Worm (Caenorhabditis elegans) whole organism, L4 larva: ENCODE data around the gene pmt-1.
A peak's percentile ranks its signal among the peaks of the same experiment; 100 is the strongest.

Experiments
- T20F7.1 ChIP-seq: fragments of 200-800 bp; sonication (Bioruptor generic); optimal IDR thresholded peaks from 2 replicates; lab custom pipeline; 2018; ENCODE audit warnings: mild to moderate bottlenecking, missing genetic modification characterization, missing compliant biosample characterization
- T26A8.4 ChIP-seq: fragments of 200-800 bp; sonication (Bioruptor generic); IDR thresholded peaks from 2 replicates; pipeline ENCODE4 v1.3.6; 2022; ENCODE audit warnings: missing genetic modification characterization, missing compliant biosample characterization
- Y105C5A.15 ChIP-seq: fragments of 200-800 bp; sonication (Bioruptor generic); IDR thresholded peaks from 2 replicates; pipeline ENCODE4 v1.3.6; 2022; ENCODE audit warnings: missing genetic modification characterization, missing compliant biosample characterization
- Y48G9A.11 ChIP-seq: fragments of 200-800 bp; sonication (Bioruptor generic); IDR thresholded peaks from 2 replicates; pipeline ENCODE4 v1.3.6; 2022; ENCODE audit warnings: missing genetic modification reagents, missing genetic modification characterization, missing compliant biosample characterization
- Y5F2A.4 ChIP-seq: fragments of 200-800 bp; sonication (Bioruptor generic); optimal IDR thresholded peaks from 2 replicates; lab custom pipeline; 2018; ENCODE audit warnings: mild to moderate bottlenecking, missing genetic modification characterization, missing compliant biosample characterization
- aha-1 ChIP-seq: fragments of 150-350 bp; peaks from one replicate; lab custom pipeline; 2014; ENCODE audit warnings: missing biosample characterization, missing genetic modification characterization
- aly-2 ChIP-seq: sonication (generic microtip); optimal IDR thresholded peaks from 2 replicates; lab custom pipeline; 2018; ENCODE audit warnings: missing biosample characterization, missing genetic modification characterization
- ama-1 ChIP-seq: fragments of 150-350 bp; optimal IDR thresholded peaks from 2 replicates; lab custom pipeline; 2014; ENCODE audit warnings: inconsistent platforms, mixed read lengths
- ceh-28 ChIP-seq: fragments of 150-350 bp; optimal IDR thresholded peaks from 2 replicates; lab custom pipeline; 2014; ENCODE audit warnings: missing biosample characterization, missing genetic modification reagents, missing genetic modification characterization
- ceh-62 ChIP-seq: sonication (generic microtip); optimal IDR thresholded peaks from 2 replicates; lab custom pipeline; 2017; ENCODE audit warnings: missing biosample characterization, missing genetic modification characterization
- daf-16 ChIP-seq, 3 experiments: sonication (generic microtip); optimal IDR thresholded peaks; 2 replicates each; lab custom pipeline; 2016 to 2017; ENCODE audit warnings: missing genetic modification characterization in 3 of 3, missing genetic modification reagents in 3 of 3, mild to moderate bottlenecking in 2 of 3, missing compliant biosample characterization in 2 of 3, missing biosample characterization in 1 of 3, moderate library complexity in 1 of 3
- dmd-6 ChIP-seq: fragments of 200-800 bp; sonication (Bioruptor generic); IDR thresholded peaks from 2 replicates; pipeline ENCODE4 v1.3.6; 2022; ENCODE audit warnings: missing genetic modification reagents, missing genetic modification characterization, missing compliant biosample characterization
- dmd-9 ChIP-seq: fragments of 200-800 bp; sonication (Bioruptor generic); IDR thresholded peaks from 2 replicates; pipeline ENCODE4 v1.3.6; 2022; ENCODE audit warnings: missing genetic modification reagents, missing genetic modification characterization, missing compliant biosample characterization
- dve-1 ChIP-seq: sonication (generic microtip); optimal IDR thresholded peaks from 2 replicates; lab custom pipeline; 2017; ENCODE audit warnings: antibody characterized with exemption, mild to moderate bottlenecking, missing genetic modification characterization, missing compliant biosample characterization; ENCODE audit not compliant: insufficient read depth
- gei-8 ChIP-seq: fragments of 200-800 bp; sonication (Bioruptor generic); optimal IDR thresholded peaks from 2 replicates; lab custom pipeline; 2018; ENCODE audit warnings: mild to moderate bottlenecking, missing genetic modification characterization, missing compliant biosample characterization
- hlh-11 ChIP-seq: fragments of 200-800 bp; sonication (Bioruptor generic); optimal IDR thresholded peaks from 2 replicates; lab custom pipeline; 2018; ENCODE audit warnings: mild to moderate bottlenecking, missing genetic modification characterization, missing compliant biosample characterization
- hmg-1.1 ChIP-seq: fragments of 200-800 bp; sonication (Bioruptor generic); IDR thresholded peaks from 2 replicates; pipeline ENCODE4 v1.3.6; 2022; ENCODE audit warnings: missing genetic modification reagents, missing genetic modification characterization, missing compliant biosample characterization
- lin-15B ChIP-seq: fragments of 150-350 bp; sonication (generic microtip); optimal IDR thresholded peaks from 3 replicates; lab custom pipeline; 2014; ENCODE audit warnings: missing biosample characterization, missing genetic modification characterization
- lir-3 ChIP-seq: sonication (generic microtip); optimal IDR thresholded peaks from 2 replicates; lab custom pipeline; 2016; ENCODE audit warnings: mild to moderate bottlenecking, missing genetic modification characterization, missing compliant biosample characterization
- madf-5 ChIP-seq, 2 experiments: fragments of 200-800 bp; sonication (Bioruptor generic); IDR thresholded peaks; 2 replicates each; pipeline ENCODE4 v1.3.6; 2022; ENCODE audit warnings: missing compliant biosample characterization in 2 of 2, missing genetic modification characterization in 2 of 2
- madf-9 ChIP-seq: fragments of 200-800 bp; sonication (Bioruptor generic); conservative IDR thresholded peaks from 2 replicates; pipeline ENCODE4 v1.3.6; 2022; ENCODE audit warnings: missing genetic modification reagents, missing genetic modification characterization, missing compliant biosample characterization
- mxl-2 ChIP-seq: fragments of 200-800 bp; sonication (Bioruptor generic); conservative IDR thresholded peaks from 2 replicates; pipeline ENCODE4 v1.3.6; 2022; ENCODE audit warnings: missing genetic modification reagents, missing genetic modification characterization, missing compliant biosample characterization
- nhr-102 ChIP-seq: sonication (generic microtip); optimal IDR thresholded peaks from 2 replicates; lab custom pipeline; 2016; ENCODE audit warnings: mild to moderate bottlenecking, missing genetic modification characterization, moderate library complexity, missing compliant biosample characterization
- nhr-111 ChIP-seq: fragments of 200-800 bp; sonication (Bioruptor generic); optimal IDR thresholded peaks from 2 replicates; lab custom pipeline; 2018; ENCODE audit warnings: mild to moderate bottlenecking, missing genetic modification characterization, missing compliant biosample characterization
- nhr-237 ChIP-seq: sonication (generic microtip); optimal IDR thresholded peaks from 2 replicates; lab custom pipeline; 2017; ENCODE audit warnings: missing biosample characterization, missing genetic modification characterization
- nhr-28 ChIP-seq: fragments of 150-350 bp; optimal IDR thresholded peaks from 2 replicates; lab custom pipeline; 2014; ENCODE audit warnings: missing biosample characterization, missing genetic modification characterization
- pha-4 ChIP-seq, 2 experiments: fragments of 150-350 bp in 1 of 2; fragments of 200-800 bp in 1 of 2; sonication (Bioruptor generic) in 1 of 2; IDR thresholded peaks in 1 of 2; optimal IDR thresholded peaks in 1 of 2; 2 replicates each; pipeline versions ENCODE4 v1.3.6 to Lab custom; 2014 to 2022; ENCODE audit warnings: missing genetic modification characterization in 2 of 2, missing genetic modification reagents in 2 of 2, missing biosample characterization in 1 of 2, missing compliant biosample characterization in 1 of 2
- php-3 ChIP-seq: fragments of 200-800 bp; sonication (Bioruptor generic); IDR thresholded peaks from 2 replicates; pipeline ENCODE4 v1.3.6; 2022; ENCODE audit warnings: missing genetic modification reagents, missing genetic modification characterization, missing compliant biosample characterization
- pqm-1 ChIP-seq: sonication (generic microtip); optimal IDR thresholded peaks from 2 replicates; lab custom pipeline; 2017; ENCODE audit warnings: missing biosample characterization, missing genetic modification characterization
- rbr-2 ChIP-seq: sonication (generic microtip); optimal IDR thresholded peaks from 2 replicates; lab custom pipeline; 2016; ENCODE audit warnings: missing genotype, missing genetic modification characterization, missing compliant biosample characterization
- set-16 ChIP-seq: fragments of 200-800 bp; sonication (Bioruptor generic); IDR thresholded peaks from 2 replicates; pipeline ENCODE4 v1.3.6; 2022; ENCODE audit warnings: missing genetic modification reagents, missing genetic modification characterization, missing compliant biosample characterization
- skn-1 ChIP-seq: fragments of 150-350 bp; optimal IDR thresholded peaks from 2 replicates; lab custom pipeline; 2014; ENCODE audit warnings: missing biosample characterization, missing genetic modification characterization
- spr-1 ChIP-seq: sonication (generic microtip); optimal IDR thresholded peaks from 2 replicates; lab custom pipeline; 2016; ENCODE audit warnings: mild to moderate bottlenecking, missing genetic modification characterization, missing compliant biosample characterization
- tra-1 ChIP-seq: fragments of 200-800 bp; sonication (Bioruptor generic); IDR thresholded peaks from 2 replicates; pipeline ENCODE4 v1.3.6; 2022; ENCODE audit warnings: missing genetic modification reagents, missing genetic modification characterization, missing compliant biosample characterization
- unc-130 ChIP-seq: sonication (generic microtip); optimal IDR thresholded peaks from 2 replicates; lab custom pipeline; 2016; ENCODE audit warnings: missing genetic modification reagents, missing genetic modification characterization, missing compliant biosample characterization
- zip-2 ChIP-seq: fragments of 150-350 bp; optimal IDR thresholded peaks from 2 replicates; lab custom pipeline; 2014; ENCODE audit warnings: missing biosample characterization, missing genetic modification characterization
- ztf-11 ChIP-seq: fragments of 150-350 bp; optimal IDR thresholded peaks from 2 replicates; lab custom pipeline; 2014; ENCODE audit warnings: missing biosample characterization, missing genetic modification characterization

The pmt-1 gene

DNA sequence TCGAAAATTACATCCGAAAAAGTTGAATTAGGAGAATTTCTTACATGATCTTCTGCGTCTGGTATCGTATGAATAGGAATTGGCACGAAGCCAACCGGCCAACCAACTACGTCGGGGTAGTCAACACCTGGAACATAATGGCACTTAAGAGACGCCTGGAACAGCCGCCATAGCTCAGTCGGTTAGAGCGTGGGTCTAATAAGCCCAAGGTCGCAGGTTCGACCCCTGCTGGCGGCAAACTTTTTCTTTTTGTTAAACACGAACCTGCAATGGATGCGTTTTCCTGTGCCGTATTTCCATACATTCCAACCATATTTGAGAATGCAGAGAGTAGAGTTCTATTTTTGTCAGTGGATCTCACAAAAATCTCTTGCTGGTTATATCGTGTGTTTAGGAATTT is 44.6 kb downstream of the pmt-1 start (continued):
- TF ChIP-seq rbr-2 (tag; lab: Kevin White, UChicago) (no peak), daf-16 (GFP tag; optimal IDR thresholded peaks at IDR 0.05; lab: Kevin White, UChicago) (no peak), daf-16 (tag; optimal IDR thresholded peaks at IDR 0.05; lab: Kevin White, UChicago) (no peak), T26A8.4 (GFP tag; lab: Robert Waterston, UW) (peak; percentile 45; the same call in 1 of the 2 replicates), ceh-28 (tag; lab: Kevin White, UChicago) (no peak), nhr-28 (tag; lab: Kevin White, UChicago) (no peak), T20F7.1 (no peak), madf-5 (GFP tag; IDR thresholded peaks at IDR 0.05; lab: Robert Waterston, UW) (no peak), pha-4 (GFP tag; IDR thresholded peaks at IDR 0.05; lab: Robert Waterston, UW) (peak; percentile 56; the same call in 1 of the 2 replicates), pha-4 (tag; optimal IDR thresholded peaks at IDR 0.05; lab: Kevin White, UChicago) (no peak), mxl-2 (GFP tag; lab: Robert Waterston, UW) (no peak), set-16 (GFP tag; lab: Robert Waterston, UW) (no peak), ama-1 (lab: Kevin White, UChicago) (no peak), tra-1 (GFP tag; lab: Robert Waterston, UW) (peak; percentile 52; the same call in 1 of the 2 replicates), nhr-102 (tag; lab: Kevin White, UChicago) (no peak), spr-1 (tag; lab: Kevin White, UChicago) (no peak), nhr-237 (tag; lab: Kevin White, UChicago) (no peak), Y105C5A.15 (GFP tag; lab: Robert Waterston, UW) (no peak), dve-1 (tag; lab: Kevin White, UChicago) (peak; percentile 36), Y5F2A.4 (GFP tag; lab: Kevin White, UChicago) (no peak), Y48G9A.11 (GFP tag; lab: Robert Waterston, UW) (peak; percentile 58), lin-15B (tag; lab: Kevin White, UChicago) (no peak), zip-2 (tag; lab: Kevin White, UChicago) (no peak)

DNA sequence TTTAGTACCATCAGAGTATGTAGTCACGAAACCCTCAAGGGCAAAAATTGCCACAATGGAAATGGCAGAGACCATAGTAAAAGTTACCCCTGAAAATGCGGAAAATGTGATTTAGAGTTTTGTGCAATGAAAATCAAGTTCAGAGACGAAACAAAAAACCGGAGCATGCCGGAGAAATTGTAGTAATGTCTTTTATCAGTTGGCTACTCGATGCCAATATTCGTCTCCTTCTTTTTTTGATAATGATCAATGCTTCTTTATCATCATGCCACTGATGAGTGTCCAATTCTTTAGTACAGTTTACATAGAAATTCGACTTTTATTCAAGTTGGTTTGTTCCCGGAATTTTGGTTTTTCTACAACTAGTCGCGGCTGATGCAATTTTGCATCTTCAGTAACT is 46.6 kb downstream of the pmt-1 start, which contains the start of gene pho-1:
pho-1 (minus strand) TSS at position 89 of the 400 bp plus-strand sequence.
- TF ChIP-seq aha-1 (tag; lab: Kevin White, UChicago), result no peak
- peak; percentile 41 for TF ChIP-seq hlh-11 (tag; lab: Kevin White, UChicago)
- TF ChIP-seq nhr-28 (tag; lab: Kevin White, UChicago), result peak; percentile 67
- TF ChIP-seq dve-1 (tag; lab: Kevin White, UChicago), result peak; percentile 29
- TF ChIP-seq madf-9 (GFP tag; lab: Robert Waterston, UW), result no peak
- peak; percentile 23; the same call in 1 of the 2 replicates for TF ChIP-seq php-3 (GFP tag; lab: Robert Waterston, UW)
- TF ChIP-seq nhr-111 (GFP tag; lab: Kevin White, UChicago), result no peak
- no peak for TF ChIP-seq dmd-9 (GFP tag; lab: Robert Waterston, UW)
- TF ChIP-seq skn-1, result no peak
- no peak for TF ChIP-seq hmg-1.1
- TF ChIP-seq rbr-2 (tag; lab: Kevin White, UChicago), result no peak
- peak; percentile 66 for TF ChIP-seq pqm-1 (tag; lab: Kevin White, UChicago)
- TF ChIP-seq aly-2 (tag; lab: Kevin White, UChicago), result no peak
- no peak for TF ChIP-seq daf-16 (GFP tag; optimal IDR thresholded peaks at IDR 0.05; lab: Kevin White, UChicago)
- TF ChIP-seq daf-16 (tag; optimal IDR thresholded peaks at IDR 0.05; lab: Kevin White, UChicago), result peak; percentile 28
- TF ChIP-seq gei-8 (GFP tag; lab: Kevin White, UChicago), result no peak
- no peak for TF ChIP-seq ceh-62 (tag; lab: Kevin White, UChicago)
- no peak for TF ChIP-seq ztf-11
- no peak for TF ChIP-seq Y5F2A.4 (GFP tag; lab: Kevin White, UChicago)
- TF ChIP-seq dmd-6 (GFP tag; lab: Robert Waterston, UW), result peak; percentile 39; the same call in 1 of the 2 replicates

DNA sequence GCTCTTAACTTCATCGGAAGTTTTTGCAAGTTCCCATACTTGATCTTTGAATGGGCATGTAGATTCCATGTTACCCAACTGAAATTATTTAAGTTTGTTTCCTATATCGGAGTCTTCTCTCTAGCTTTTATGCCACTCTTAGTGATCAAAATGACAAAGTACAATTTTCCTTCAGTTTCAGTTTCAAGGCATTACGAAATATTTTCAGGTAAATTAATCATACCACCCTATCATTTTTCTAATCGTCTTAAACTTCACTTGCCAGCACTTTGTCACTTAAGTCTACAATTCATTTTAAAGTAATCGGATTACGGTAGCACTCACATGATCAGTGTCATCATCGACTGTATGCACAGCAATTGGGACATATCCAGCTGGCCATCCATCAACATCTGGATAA is 47.6 kb downstream of the pmt-1 start:
- peak; percentile 41 for TF ChIP-seq pqm-1 (tag; lab: Kevin White, UChicago)
- peak; percentile 30 for TF ChIP-seq hlh-11 (tag; lab: Kevin White, UChicago)
- TF ChIP-seq dmd-6 (GFP tag; lab: Robert Waterston, UW), result 0 out of 2 replicates have a peak, but pooled peaks have one; percentile 7
- TF ChIP-seq daf-16 (GFP tag; optimal IDR thresholded peaks at IDR 0.05; lab: Kevin White, UChicago), result no peak
- peak; percentile 10 for TF ChIP-seq daf-16 (tag; optimal IDR thresholded peaks at IDR 0.05; lab: Kevin White, UChicago)
- TF ChIP-seq lir-3 (tag; lab: Kevin White, UChicago), result no peak
- peak; percentile 14 for TF ChIP-seq nhr-28 (tag; lab: Kevin White, UChicago)
- no peak for TF ChIP-seq unc-130
- peak; percentile 2 for TF ChIP-seq dve-1 (tag; lab: Kevin White, UChicago)
